Worm (Caenorhabditis elegans): Measurements from ENCODE around the gene Y73C8C.10.

- TF ChIP-seq T23F11.4 (GFP tag; optimal IDR thresholded peaks at IDR 0.05): no peak
- no peak for TF ChIP-seq elt-2 (tag; optimal IDR thresholded peaks at IDR 0.05)
- no peak for TF ChIP-seq sox-4 (tag; optimal IDR thresholded peaks at IDR 0.05)
- no peak for TF ChIP-seq tbx-7 (tag; optimal IDR thresholded peaks at IDR 0.05)
Observed at ce11 chrV:3121743-3122142, 5.8 kb downstream of the Y73C8C.10 start, which contains the start of gene srt-56.
